Fruit fly (Drosophila melanogaster) whole organism, embryonic: ENCODE results near the gene Nthl1.

ENCODE experiments used
- Asciz ChIP-seq: fragments of 200-800 bp; sonication (Bioruptor generic); optimal IDR thresholded peaks from 2 replicates; lab custom pipeline; 2017; ENCODE audit warnings: missing biosample characterization, mild to moderate bottlenecking, missing genetic modification characterization, missing genetic modification reagents
- Atf6 ChIP-seq: fragments of 200-800 bp; sonication (Bioruptor generic); IDR thresholded peaks from 2 replicates; pipeline ENCODE4 v1.3.6; 2022; ENCODE audit warnings: missing biosample characterization, missing genetic modification characterization
- CG1024 ChIP-seq: fragments of 200-800 bp; sonication (Bioruptor generic); IDR thresholded peaks from 2 replicates; pipeline ENCODE4 v1.3.6; 2022; ENCODE audit warnings: missing biosample characterization, missing genetic modification characterization
- CG10321 ChIP-seq: fragments of 200-800 bp; sonication (Bioruptor generic); IDR thresholded peaks from 2 replicates; pipeline ENCODE4 v1.3.6; 2022; ENCODE audit warnings: missing biosample characterization, missing genetic modification characterization
- CG12299 ChIP-seq: fragments of 200-800 bp; sonication (Bioruptor generic); optimal IDR thresholded peaks from 2 replicates; lab custom pipeline; 2018; ENCODE audit warnings: missing biosample characterization, mild to moderate bottlenecking, missing genetic modification characterization
- CG12659 ChIP-seq: fragments of 200-800 bp; sonication (Bioruptor generic); optimal IDR thresholded peaks from 3 replicates; lab custom pipeline; 2017; ENCODE audit warnings: mild to moderate bottlenecking, missing biosample characterization, missing genetic modification reagents, missing genetic modification characterization
- CG15073 ChIP-seq: fragments of 200-800 bp; sonication (Bioruptor generic); optimal IDR thresholded peaks from 2 replicates; lab custom pipeline; 2016; ENCODE audit warnings: missing biosample characterization, missing genetic modification characterization
- CG15514 ChIP-seq: fragments of 200-800 bp; sonication (Bioruptor generic); optimal IDR thresholded peaks from 3 replicates; lab custom pipeline; 2017; ENCODE audit warnings: missing biosample characterization, missing genetic modification characterization, mild to moderate bottlenecking, moderate library complexity, missing genetic modification reagents
- CG17186 ChIP-seq: fragments of 200-800 bp; sonication (Bioruptor generic); optimal IDR thresholded peaks from 3 replicates; lab custom pipeline; 2017; ENCODE audit warnings: missing biosample characterization, missing genetic modification reagents, missing genetic modification characterization
- CG17359 ChIP-seq: fragments of 200-800 bp; sonication (Bioruptor generic); optimal IDR thresholded peaks from 3 replicates; lab custom pipeline; 2018; ENCODE audit warnings: missing biosample characterization, mild to moderate bottlenecking, missing genetic modification characterization, moderate library complexity
- CG18599 ChIP-seq: fragments of 200-800 bp; sonication (Bioruptor generic); optimal IDR thresholded peaks from 3 replicates; lab custom pipeline; 2017; ENCODE audit warnings: missing biosample characterization, missing genetic modification characterization, mild to moderate bottlenecking, moderate library complexity, missing genetic modification reagents
- CG2116 ChIP-seq: fragments of 200-800 bp; sonication (Bioruptor generic); optimal IDR thresholded peaks from 3 replicates; lab custom pipeline; 2018; ENCODE audit warnings: missing biosample characterization, mild to moderate bottlenecking, missing genetic modification characterization
- CG2120 ChIP-seq: fragments of 200-800 bp; sonication (Bioruptor generic); optimal IDR thresholded peaks from 3 replicates; lab custom pipeline; 2016; ENCODE audit warnings: missing biosample characterization, missing genetic modification characterization
- CG2678 ChIP-seq: fragments of 200-800 bp; sonication (Bioruptor generic); optimal IDR thresholded peaks from 3 replicates; lab custom pipeline; 2019; ENCODE audit warnings: missing biosample characterization, mild to moderate bottlenecking, missing genetic modification characterization, moderate library complexity
- CG33557 ChIP-seq: fragments of 200-800 bp; sonication (Bioruptor generic); optimal IDR thresholded peaks from 2 replicates; lab custom pipeline; 2019; ENCODE audit warnings: missing biosample characterization, mild to moderate bottlenecking, missing genetic modification characterization, moderate library complexity
- CG3847 ChIP-seq: fragments of 200-800 bp; sonication (Bioruptor generic); IDR thresholded peaks from 2 replicates; pipeline ENCODE4 v1.3.6; 2022; ENCODE audit warnings: missing biosample characterization, missing genetic modification characterization
- CG4282 ChIP-seq: fragments of 200-800 bp; sonication (Bioruptor generic); optimal IDR thresholded peaks from 2 replicates; lab custom pipeline; 2016; ENCODE audit warnings: missing biosample characterization, missing genetic modification characterization
- CG6813 ChIP-seq: fragments of 200-800 bp; sonication (Bioruptor generic); optimal IDR thresholded peaks from 2 replicates; lab custom pipeline; 2017; ENCODE audit warnings: missing biosample characterization, missing genetic modification characterization, mild to moderate bottlenecking, moderate library complexity, missing genetic modification reagents
- CG7357 ChIP-seq: fragments of 200-800 bp; sonication (Bioruptor generic); IDR thresholded peaks from 3 replicates; pipeline ENCODE4 v1.3.6; 2022; ENCODE audit warnings: missing biosample characterization, missing genetic modification characterization
- CG8924 ChIP-seq: fragments of 200-800 bp; optimal IDR thresholded peaks from 3 replicates; lab custom pipeline; 2019; ENCODE audit warnings: missing biosample characterization, mild to moderate bottlenecking, missing genetic modification characterization, moderate library complexity
- Dref ChIP-seq: fragments of 200-800 bp; sonication (Bioruptor generic); IDR thresholded peaks from 2 replicates; pipeline ENCODE4 v1.3.6; 2022; ENCODE audit warnings: missing biosample characterization, missing genetic modification characterization
- E2f2 ChIP-seq: fragments of 200-800 bp; sonication (Bioruptor generic); IDR thresholded peaks from 2 replicates; pipeline ENCODE4 v1.3.6; 2022; ENCODE audit warnings: missing biosample characterization, missing genetic modification characterization
- ERR ChIP-seq: fragments of 200-800 bp; sonication (Bioruptor generic); optimal IDR thresholded peaks from 2 replicates; lab custom pipeline; 2016; ENCODE audit warnings: missing biosample characterization, missing genetic modification characterization
- Fer3 ChIP-seq: fragments of 200-800 bp; sonication (Bioruptor generic); optimal IDR thresholded peaks from 2 replicates; lab custom pipeline; 2018; ENCODE audit warnings: missing biosample characterization, mild to moderate bottlenecking, missing genetic modification characterization, moderate library complexity
- H15 ChIP-seq: fragments of 200-800 bp; sonication (Bioruptor generic); IDR thresholded peaks from 3 replicates; pipeline ENCODE4 v1.3.6; 2022; ENCODE audit warnings: missing biosample characterization, missing genetic modification characterization
- HHEX ChIP-seq: fragments of 200-800 bp; sonication (Bioruptor generic); optimal IDR thresholded peaks from 3 replicates; lab custom pipeline; 2017; ENCODE audit warnings: missing biosample characterization, mild to moderate bottlenecking, missing genetic modification characterization, missing genetic modification reagents
- Hsf ChIP-seq: fragments of 200-800 bp; sonication (Bioruptor generic); optimal IDR thresholded peaks from 3 replicates; lab custom pipeline; 2016; ENCODE audit warnings: missing biosample characterization, missing genetic modification characterization
- Med ChIP-seq: fragments of 200-800 bp; sonication (Bioruptor generic); peaks from one replicate; lab custom pipeline; 2016; ENCODE audit warnings: missing biosample characterization, missing genetic modification characterization, mild to moderate bottlenecking, inconsistent platforms, moderate library complexity
- Nf-YC ChIP-seq: fragments of 200-800 bp; optimal IDR thresholded peaks from 3 replicates; lab custom pipeline; 2019; ENCODE audit warnings: missing biosample characterization, mild to moderate bottlenecking, missing genetic modification characterization, moderate library complexity
- NfI ChIP-seq: fragments of 200-800 bp; sonication (Bioruptor generic); optimal IDR thresholded peaks from 3 replicates; lab custom pipeline; 2018; ENCODE audit warnings: missing biosample characterization, mild to moderate bottlenecking, missing genetic modification characterization, moderate library complexity
- Oli ChIP-seq: fragments of 200-800 bp; sonication (Bioruptor generic); optimal IDR thresholded peaks from 2 replicates; lab custom pipeline; 2018; ENCODE audit warnings: missing biosample characterization, mild to moderate bottlenecking, missing genetic modification characterization, moderate library complexity
- ara ChIP-seq: fragments of 200-800 bp; sonication (Bioruptor generic); IDR thresholded peaks from 2 replicates; pipeline ENCODE4 v1.3.6; 2022; ENCODE audit warnings: missing biosample characterization, missing genetic modification characterization
- ato ChIP-seq: fragments of 200-800 bp; sonication (Bioruptor generic); IDR thresholded peaks from 2 replicates; pipeline ENCODE4 v1.3.6; 2022; ENCODE audit warnings: missing biosample characterization, missing genetic modification characterization; ENCODE audit not compliant: partially characterized antibody
- bab2 ChIP-seq: fragments of 200-800 bp; sonication (Bioruptor generic); optimal IDR thresholded peaks from 2 replicates; lab custom pipeline; 2016; ENCODE audit warnings: missing biosample characterization, missing genetic modification characterization
- br ChIP-seq: fragments of >200 bp; optimal IDR thresholded peaks from 2 replicates; lab custom pipeline; 2017
- corto ChIP-seq: fragments of 200-800 bp; sonication (Bioruptor generic); optimal IDR thresholded peaks from 2 replicates; lab custom pipeline; 2016; ENCODE audit warnings: missing biosample characterization, mild to moderate bottlenecking, missing genetic modification characterization, moderate library complexity
- dan ChIP-seq: fragments of 200-800 bp; sonication (Bioruptor generic); IDR thresholded peaks from 2 replicates; pipeline ENCODE4 v1.3.6; 2022; ENCODE audit warnings: missing biosample characterization, missing genetic modification characterization
- dmrt99B ChIP-seq: fragments of 200-800 bp; sonication (Bioruptor generic); optimal IDR thresholded peaks from 2 replicates; lab custom pipeline; 2018; ENCODE audit warnings: missing biosample characterization, mild to moderate bottlenecking, missing genetic modification characterization, moderate library complexity
- dpn ChIP-seq, 2 experiments: fragments of 200-800 bp; sonication (Bioruptor generic); optimal IDR thresholded peaks; 3 replicates each; lab custom pipeline; 2016; ENCODE audit warnings: missing biosample characterization in 2 of 2, missing genetic modification characterization in 2 of 2
- fd3F ChIP-seq: fragments of 200-800 bp; sonication (Bioruptor generic); optimal IDR thresholded peaks from 2 replicates; lab custom pipeline; 2018; ENCODE audit warnings: missing biosample characterization, mild to moderate bottlenecking, missing genetic modification characterization, moderate library complexity
- h ChIP-seq: fragments of >200 bp; optimal IDR thresholded peaks from 2 replicates; lab custom pipeline; 2017
- hb ChIP-seq: fragments of 200-800 bp; sonication (Bioruptor generic); IDR thresholded peaks from 3 replicates; pipeline ENCODE4 v1.3.6; 2022; ENCODE audit warnings: missing biosample characterization, missing genetic modification characterization; ENCODE audit not compliant: partially characterized antibody
- knrl ChIP-seq: fragments of 200-800 bp; sonication (Bioruptor generic); IDR thresholded peaks from 3 replicates; pipeline ENCODE4 v1.3.6; 2022; ENCODE audit warnings: missing biosample characterization, missing genetic modification characterization; ENCODE audit not compliant: partially characterized antibody
- lbe ChIP-seq: fragments of 200-800 bp; sonication (Bioruptor generic); optimal IDR thresholded peaks from 2 replicates; lab custom pipeline; 2016; ENCODE audit warnings: missing biosample characterization, mild to moderate bottlenecking, missing genetic modification characterization
- sna ChIP-seq: fragments of 200-800 bp; sonication (Bioruptor generic); IDR thresholded peaks from 2 replicates; pipeline ENCODE4 v1.3.6; 2022; ENCODE audit warnings: missing biosample characterization, missing genetic modification characterization; ENCODE audit not compliant: partially characterized antibody
- tgo ChIP-seq: fragments of 200-800 bp; sonication (Bioruptor generic); IDR thresholded peaks from 3 replicates; pipeline ENCODE4 v1.3.6; 2022; ENCODE audit warnings: missing biosample characterization, missing genetic modification characterization
- trh ChIP-seq: fragments of 200-800 bp; sonication (Bioruptor generic); optimal IDR thresholded peaks from 2 replicates; lab custom pipeline; 2016; ENCODE audit warnings: missing biosample characterization, missing genetic modification characterization
- unpg ChIP-seq: fragments of 200-800 bp; sonication (Bioruptor generic); optimal IDR thresholded peaks from 3 replicates; lab custom pipeline; 2018; ENCODE audit warnings: missing biosample characterization, mild to moderate bottlenecking, missing genetic modification characterization, moderate library complexity
- usp ChIP-seq: fragments of >200 bp; optimal IDR thresholded peaks from 2 replicates; lab custom pipeline; 2017; ENCODE audit warnings: missing biosample characterization, missing genetic modification characterization
- zen2 ChIP-seq: fragments of 200-800 bp; sonication (Bioruptor generic); IDR thresholded peaks from 3 replicates; pipeline ENCODE4 v1.3.6; 2022; ENCODE audit warnings: missing biosample characterization, missing genetic modification characterization; ENCODE audit not compliant: partially characterized antibody
- zfh1 ChIP-seq: fragments of 200-800 bp; sonication (Bioruptor generic); IDR thresholded peaks from 3 replicates; pipeline ENCODE4 v1.3.6; 2022; ENCODE audit warnings: missing biosample characterization, missing genetic modification characterization

The Nthl1 gene

DNA sequence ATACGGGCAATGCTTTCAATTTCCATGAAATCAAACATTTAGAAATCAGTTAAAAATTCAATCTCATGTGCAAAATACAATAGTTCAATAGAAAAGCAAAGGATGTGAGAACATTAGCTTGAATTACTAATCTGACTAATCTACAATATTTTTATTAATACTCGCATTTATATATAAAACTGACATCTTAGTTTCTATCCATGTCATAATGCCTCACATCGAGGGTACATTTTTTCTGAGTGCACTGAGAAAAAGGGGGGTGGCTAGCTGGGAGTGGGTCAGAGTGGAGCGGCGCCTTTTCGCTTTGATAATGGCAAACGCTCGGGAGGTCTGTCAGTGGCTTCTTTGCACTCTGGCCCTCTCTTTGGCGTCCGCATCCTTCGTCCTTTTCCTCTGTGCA is 23.7 kb upstream of the Nthl1 start (continued):
- peak; percentile 4 for TF ChIP-seq bab2 (GFP tag; lab: Kevin White, UChicago)
- peak; percentile 38 for TF ChIP-seq Oli (tag; lab: Kevin White, UChicago)
- TF ChIP-seq hb (GFP tag; lab: Robert Waterston, UW): no peak
- no peak for TF ChIP-seq CG10321 (GFP tag; lab: Robert Waterston, UW)
- TF ChIP-seq corto (GFP tag; lab: Kevin White, UChicago): no peak
- no peak for TF ChIP-seq lbe (GFP tag; lab: Kevin White, UChicago)
- TF ChIP-seq NfI (GFP tag; lab: Kevin White, UChicago): peak; percentile 5
- TF ChIP-seq dan (GFP tag; lab: Robert Waterston, UW): no peak
- no peak for TF ChIP-seq sna (GFP tag; lab: Robert Waterston, UW)
- no peak for TF ChIP-seq CG12299
- TF ChIP-seq CG8924 (tag; lab: Kevin White, UChicago): no peak
- no peak for TF ChIP-seq Atf6 (GFP tag; lab: Robert Waterston, UW)
- no peak for TF ChIP-seq tgo (GFP tag; lab: Robert Waterston, UW)
- TF ChIP-seq Dref (GFP tag; lab: Robert Waterston, UW): no peak
- TF ChIP-seq CG1024 (GFP tag; lab: Robert Waterston, UW): no peak
- no peak for TF ChIP-seq ato (GFP tag; lab: Robert Waterston, UW)
- no peak for TF ChIP-seq CG15073
- peak; percentile 31 for TF ChIP-seq fd3F (GFP tag; lab: Kevin White, UChicago)
- TF ChIP-seq zen2 (GFP tag; lab: Robert Waterston, UW): no peak
- TF ChIP-seq dpn (GFP tag; optimal IDR thresholded peaks at IDR 0.05; lab: Kevin White, UChicago): peak in 1 of 2 experiments; percentile 15
- no peak for TF ChIP-seq CG33557 (GFP tag; lab: Kevin White, UChicago)
- no peak for TF ChIP-seq h (lab: Kevin White, UChicago)
- peak; percentile 29 for TF ChIP-seq Nf-YC
- no peak for TF ChIP-seq trh (GFP tag; lab: Kevin White, UChicago)
- TF ChIP-seq CG17359 (tag; lab: Kevin White, UChicago): peak; percentile 48
- TF ChIP-seq CG2120: peak; percentile 16
- TF ChIP-seq CG17186 (GFP tag; lab: Kevin White, UChicago): no peak
- TF ChIP-seq HHEX: peak; percentile 24
- peak; percentile 11 for TF ChIP-seq Asciz
- TF ChIP-seq CG12659 (GFP tag; lab: Kevin White, UChicago): no peak
- no peak for TF ChIP-seq CG7357 (GFP tag; lab: Robert Waterston, UW)
- peak; percentile 26; the same call in 1 of the 3 replicates for TF ChIP-seq H15 (GFP tag; lab: Robert Waterston, UW)
- peak; percentile 71 for TF ChIP-seq dmrt99B (tag; lab: Kevin White, UChicago)
- 0 out of 3 replicates have a peak, but pooled peaks have one; percentile 26 for TF ChIP-seq zfh1 (GFP tag; lab: Robert Waterston, UW)
- TF ChIP-seq CG15514 (GFP tag; lab: Kevin White, UChicago): no peak
- peak; percentile 68 for TF ChIP-seq CG2678 (tag; lab: Kevin White, UChicago)
- TF ChIP-seq CG3847 (GFP tag; lab: Robert Waterston, UW): no peak
- TF ChIP-seq CG18599 (GFP tag; lab: Kevin White, UChicago): peak; percentile 72
- peak; percentile 42 for TF ChIP-seq unpg (GFP tag; lab: Kevin White, UChicago)
- no peak for TF ChIP-seq br (lab: Kevin White, UChicago)
- TF ChIP-seq E2f2 (GFP tag; lab: Robert Waterston, UW): no peak
- no peak for TF ChIP-seq Hsf (GFP tag; lab: Kevin White, UChicago)
- peak; percentile 5 for TF ChIP-seq Fer3 (tag; lab: Kevin White, UChicago)
- no peak for TF ChIP-seq ERR
- no peak for TF ChIP-seq usp (GFP tag; lab: Kevin White, UChicago)
- peak; percentile 16 for TF ChIP-seq CG6813
- no peak for TF ChIP-seq ara (GFP tag; lab: Robert Waterston, UW)
- TF ChIP-seq CG2116 (GFP tag; lab: Kevin White, UChicago): no peak
- no peak for TF ChIP-seq knrl (GFP tag; lab: Robert Waterston, UW)
- TF ChIP-seq CG4282 (GFP tag; lab: Kevin White, UChicago): no peak
- TF ChIP-seq Med (GFP tag; lab: Kevin White, UChicago): peak; percentile 43
